In genomic region chrX:5786559-5786958, dm6 we compare ENCODE assay signal across 3 fruit fly cellular contexts.
A peak's percentile ranks its signal among the peaks of the same experiment; 100 is the strongest.
TF ChIP-seq lines count a peak whose summit lies in the region.

No protein-coding gene starts in this region.

TF ChIP-seq in whole organism, embryonic, 481 proteins besides CTCF, POLR2A, EP300 and RAD21 (continued from another document and continues in another):
- TF ChIP-seq CG3838 (GFP tag; optimal IDR thresholded peaks at IDR 0.05; lab: Kevin White, UChicago) (no peak), dmrt99B (tag; optimal IDR thresholded peaks at IDR 0.05; lab: Kevin White, UChicago) (peak; percentile 72), CG9932 (GFP tag; IDR thresholded peaks at IDR 0.05; lab: Robert Waterston, UW) (no peak), tgo (GFP tag; IDR thresholded peaks at IDR 0.05; lab: Robert Waterston, UW) (peak; percentile 29; the same call in 2 of the 3 replicates), Med (GFP tag; lab: Kevin White, UChicago) (peak; percentile 41), MBD-R2 (GFP tag; IDR thresholded peaks at IDR 0.05; lab: Robert Waterston, UW) (no peak), gem (tag; optimal IDR thresholded peaks at IDR 0.05; lab: Kevin White, UChicago) (peak; percentile 65), Hr51 (GFP tag; optimal IDR thresholded peaks at IDR 0.05; lab: Kevin White, UChicago) (peak in 1 of 2 experiments; percentile 76), CG14014 (GFP tag; IDR thresholded peaks at IDR 0.05; lab: Robert Waterston, UW) (peak; percentile 16; the same call in 1 of the 2 replicates), nerfin-2 (GFP tag; IDR thresholded peaks at IDR 0.05; lab: Robert Waterston, UW; ENCODE audit: partially characterized antibody) (no peak), Rfx (GFP tag; IDR thresholded peaks at IDR 0.05; lab: Robert Waterston, UW) (0 out of 2 replicates have a peak, but pooled peaks have one; percentile 21), Xbp1 (GFP tag; optimal IDR thresholded peaks at IDR 0.05; lab: Kevin White, UChicago) (peak; percentile 7), lmd (GFP tag; IDR thresholded peaks at IDR 0.05; lab: Robert Waterston, UW) (0 out of 2 replicates have a peak, but pooled peaks have one; percentile 21), row (GFP tag; IDR thresholded peaks at IDR 0.05; lab: Robert Waterston, UW) (no peak), scrt (GFP tag; optimal IDR thresholded peaks at IDR 0.05; lab: Kevin White, UChicago) (no peak), CG15269 (tag; optimal IDR thresholded peaks at IDR 0.05; lab: Kevin White, UChicago) (peak; percentile 57), Dek (tag; optimal IDR thresholded peaks at IDR 0.05; lab: Kevin White, UChicago) (peak; percentile 16), PHDP (tag; optimal IDR thresholded peaks at IDR 0.05; lab: Kevin White, UChicago) (peak; percentile 37), Bteb2 (GFP tag; optimal IDR thresholded peaks at IDR 0.05; lab: Kevin White, UChicago) (no peak), ci (GFP tag; IDR thresholded peaks at IDR 0.05; lab: Robert Waterston, UW) (peak; percentile 44; the same call in 2 of the 3 replicates), lbe (GFP tag; optimal IDR thresholded peaks at IDR 0.05; lab: Kevin White, UChicago) (peak; percentile 68), CG17361 (GFP tag; IDR thresholded peaks at IDR 0.05; lab: Robert Waterston, UW) (0 out of 3 replicates have a peak, but pooled peaks have one; percentile 37), Neu2 (GFP tag; optimal IDR thresholded peaks at IDR 0.05; lab: Kevin White, UChicago; ENCODE audit: borderline replicate concordance) (no peak), ems (GFP tag; optimal IDR thresholded peaks at IDR 0.05; lab: Kevin White, UChicago) (peak; percentile 4), pros (GFP tag; optimal IDR thresholded peaks at IDR 0.05; lab: Kevin White, UChicago) (peak; percentile 38), ken (GFP tag; IDR thresholded peaks at IDR 0.05; lab: Robert Waterston, UW) (peak; percentile 30; the same call in 1 of the 3 replicates), Hmr (GFP tag; optimal IDR thresholded peaks at IDR 0.05; lab: Kevin White, UChicago) (peak; percentile 4), Xrp1 (GFP tag; IDR thresholded peaks at IDR 0.05; lab: Robert Waterston, UW) (peak; percentile 34; the same call in 1 of the 2 replicates), Ptx1 (GFP tag; IDR thresholded peaks at IDR 0.05; lab: Robert Waterston, UW) (peak; percentile 66), Antp (GFP tag; optimal IDR thresholded peaks at IDR 0.05; lab: Kevin White, UChicago) (no peak), CG10366 (GFP tag; IDR thresholded peaks at IDR 0.05; lab: Robert Waterston, UW) (no peak), CG14441 (GFP tag; IDR thresholded peaks at IDR 0.05; lab: Robert Waterston, UW) (peak; percentile 43), CG1529 (GFP tag; optimal IDR thresholded peaks at IDR 0.05; lab: Kevin White, UChicago) (peak; percentile 3), CG18764 (GFP tag; optimal IDR thresholded peaks at IDR 0.05; lab: Kevin White, UChicago) (no peak), E2f2 (GFP tag; IDR thresholded peaks at IDR 0.05; lab: Robert Waterston, UW) (peak; percentile 15; the same call in 1 of the 2 replicates), oc (tag; optimal IDR thresholded peaks at IDR 0.05; lab: Kevin White, UChicago) (peak; percentile 33), CG5953 (GFP tag; IDR thresholded peaks at IDR 0.05; lab: Robert Waterston, UW) (0 out of 2 replicates have a peak, but pooled peaks have one; percentile 12), pan (optimal IDR thresholded peaks at IDR 0.05; lab: Kevin White, UChicago) (no peak), pan (GFP tag; optimal IDR thresholded peaks at IDR 0.05 in 1 of 2, IDR thresholded peaks at IDR 0.05 in 1 of 2) (peak in 1 of 2 experiments; percentile 52), CG17328 (GFP tag; IDR thresholded peaks at IDR 0.05; lab: Robert Waterston, UW) (peak; percentile 10; the same call in 1 of the 2 replicates), jigr1 (GFP tag; IDR thresholded peaks at IDR 0.05; lab: Robert Waterston, UW) (no peak)

TF ChIP-seq in whole organism, prepupa, 60 proteins besides CTCF, POLR2A, EP300 and RAD21 (continued from another document):
- TF ChIP-seq svp (GFP tag; lab: Kevin White, UChicago), result peak; percentile 71
- TF ChIP-seq Sox15 (GFP tag; optimal IDR thresholded peaks at IDR 0.05; lab: Kevin White, UChicago), result peak; percentile 32
- TF ChIP-seq Lpt (GFP tag; optimal IDR thresholded peaks at IDR 0.05; lab: Kevin White, UChicago), result peak; percentile 82
- TF ChIP-seq Eip93F (GFP tag; optimal IDR thresholded peaks at IDR 0.05; lab: Kevin White, UChicago), result peak; percentile 11
- no peak for TF ChIP-seq CG7368 (GFP tag; optimal IDR thresholded peaks at IDR 0.05; lab: Kevin White, UChicago)
- TF ChIP-seq CG9139 (GFP tag; optimal IDR thresholded peaks at IDR 0.05; lab: Kevin White, UChicago), result no peak
- TF ChIP-seq acj6 (GFP tag; optimal IDR thresholded peaks at IDR 0.05; lab: Kevin White, UChicago), result peak; percentile 70
- TF ChIP-seq CG4318 (GFP tag; optimal IDR thresholded peaks at IDR 0.05; lab: Kevin White, UChicago), result peak; percentile 65
- peak; percentile 88 for TF ChIP-seq Hr4 (GFP tag; optimal IDR thresholded peaks at IDR 0.05; lab: Kevin White, UChicago)
- TF ChIP-seq Sox102F (GFP tag; optimal IDR thresholded peaks at IDR 0.05; lab: Kevin White, UChicago), result peak; percentile 78
- no peak for TF ChIP-seq cyc (GFP tag; optimal IDR thresholded peaks at IDR 0.05; lab: Kevin White, UChicago)
- peak; percentile 71 for TF ChIP-seq Smox (GFP tag; optimal IDR thresholded peaks at IDR 0.05; lab: Kevin White, UChicago)
- TF ChIP-seq CG11762 (GFP tag; optimal IDR thresholded peaks at IDR 0.05; lab: Kevin White, UChicago; ENCODE audit: insufficient read depth), result no peak
- peak; percentile 89 for TF ChIP-seq Eip78C (GFP tag; lab: Kevin White, UChicago)
- peak; percentile 74 for TF ChIP-seq Met (GFP tag; optimal IDR thresholded peaks at IDR 0.05; lab: Kevin White, UChicago)
- TF ChIP-seq Hr38 (GFP tag; optimal IDR thresholded peaks at IDR 0.05; lab: Kevin White, UChicago), result no peak
- no peak for TF ChIP-seq fkh (GFP tag; optimal IDR thresholded peaks at IDR 0.05; lab: Kevin White, UChicago)
- no peak for TF ChIP-seq dsx (GFP tag; optimal IDR thresholded peaks at IDR 0.05; lab: Kevin White, UChicago; ENCODE audit: poor library complexity, severe bottlenecking)
- no peak for TF ChIP-seq fd85E (GFP tag; optimal IDR thresholded peaks at IDR 0.05; lab: Kevin White, UChicago)
- TF ChIP-seq fd59A (GFP tag; optimal IDR thresholded peaks at IDR 0.05; lab: Kevin White, UChicago), result peak; percentile 34
- peak; percentile 71 for TF ChIP-seq CG11294 (GFP tag; IDR thresholded peaks at IDR 0.05; lab: Robert Waterston, UW)
- TF ChIP-seq achi (GFP tag; optimal IDR thresholded peaks at IDR 0.05; lab: Kevin White, UChicago), result peak; percentile 79
- TF ChIP-seq vri (GFP tag; optimal IDR thresholded peaks at IDR 0.05; lab: Kevin White, UChicago), result peak; percentile 72
- no peak for TF ChIP-seq CG1621 (tag; optimal IDR thresholded peaks at IDR 0.05; lab: Kevin White, UChicago)
- no peak for TF ChIP-seq spab (GFP tag; optimal IDR thresholded peaks at IDR 0.05; lab: Kevin White, UChicago)
- TF ChIP-seq esn (GFP tag; optimal IDR thresholded peaks at IDR 0.05; lab: Kevin White, UChicago), result peak; percentile 77
- TF ChIP-seq lz (GFP tag; optimal IDR thresholded peaks at IDR 0.05; lab: Kevin White, UChicago), result peak; percentile 73
- TF ChIP-seq CG8319 (GFP tag; optimal IDR thresholded peaks at IDR 0.05; lab: Kevin White, UChicago), result no peak
- peak; percentile 71 for TF ChIP-seq Sox14 (GFP tag; optimal IDR thresholded peaks at IDR 0.05; lab: Kevin White, UChicago)
- peak; percentile 89 for TF ChIP-seq CG32006 (GFP tag; optimal IDR thresholded peaks at IDR 0.05; lab: Kevin White, UChicago)
- TF ChIP-seq pdm3 (GFP tag; optimal IDR thresholded peaks at IDR 0.05; lab: Kevin White, UChicago), result peak; percentile 82
- TF ChIP-seq CG3032 (tag; optimal IDR thresholded peaks at IDR 0.05; lab: Kevin White, UChicago), result no peak
- TF ChIP-seq Ets96B (tag; optimal IDR thresholded peaks at IDR 0.05; lab: Kevin White, UChicago), result no peak
- peak; percentile 62 for TF ChIP-seq CG34406 (GFP tag; optimal IDR thresholded peaks at IDR 0.05; lab: Kevin White, UChicago)
- TF ChIP-seq OdsH (GFP tag; optimal IDR thresholded peaks at IDR 0.05; lab: Kevin White, UChicago), result peak; percentile 79
- peak; percentile 93 for TF ChIP-seq CG8119 (GFP tag; IDR thresholded peaks at IDR 0.05; lab: Robert Waterston, UW)

TF ChIP-seq in whole organism, wandering third instar larva, 38 proteins besides CTCF, POLR2A, EP300 and RAD21 (continued from another document):
- peak; percentile 73 for TF ChIP-seq ey (GFP tag; optimal IDR thresholded peaks at IDR 0.05; lab: Kevin White, UChicago)
- no peak for TF ChIP-seq GATAd (GFP tag; optimal IDR thresholded peaks at IDR 0.05; lab: Kevin White, UChicago)
- no peak for TF ChIP-seq sv (GFP tag; optimal IDR thresholded peaks at IDR 0.05; lab: Kevin White, UChicago)
- TF ChIP-seq br (GFP tag; optimal IDR thresholded peaks at IDR 0.05; lab: Kevin White, UChicago), result peak; percentile 60
- TF ChIP-seq CrebA (GFP tag; optimal IDR thresholded peaks at IDR 0.05; lab: Kevin White, UChicago; ENCODE audit: borderline replicate concordance), result no peak
- TF ChIP-seq N (GFP tag; optimal IDR thresholded peaks at IDR 0.05; lab: Kevin White, UChicago), result no peak
TF ChIP-seq in whole organism, wandering third instar larva: peak in this region for 15.
